Worm (Caenorhabditis elegans) whole organism, L4/young adult: Measurements from ENCODE around the gene prp-8.

Source experiments
- W03F9.2 ChIP-seq: fragments of 150-350 bp; optimal IDR thresholded peaks from 2 replicates; lab custom pipeline; 2014; ENCODE audit warnings: missing biosample characterization, missing genetic modification characterization
- him-1 ChIP-seq: sonication (generic microtip); optimal IDR thresholded peaks from 2 replicates; lab custom pipeline; 2016; ENCODE audit warnings: missing genotype, missing genetic modification reagents, missing genetic modification characterization, missing compliant biosample characterization

DNA sequence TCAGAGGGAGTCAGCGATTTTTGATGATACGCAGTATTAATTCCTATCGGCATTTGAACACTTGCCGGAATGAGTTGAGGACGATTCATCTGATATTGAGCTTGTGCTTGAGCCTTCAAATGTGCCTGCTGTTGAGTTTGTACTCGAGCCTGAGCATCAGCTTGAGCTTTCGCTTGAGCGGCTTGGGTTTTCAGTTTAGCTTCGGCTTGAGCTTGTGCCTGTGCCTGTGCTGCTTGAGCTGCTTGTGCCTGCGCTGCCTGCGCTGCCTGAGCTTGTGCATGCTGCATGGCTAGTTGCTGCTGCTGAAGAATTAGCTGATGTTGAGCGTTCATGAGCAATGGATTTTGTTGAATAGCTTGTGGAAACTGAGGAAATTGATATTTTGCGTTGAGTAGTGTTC lies 48.3 kb upstream of the prp-8 start:
- TF ChIP-seq W03F9.2 (tag; lab: Kevin White, UChicago), result no peak
- TF ChIP-seq him-1 (tag; lab: Kevin White, UChicago), result no peak
